Worm (Caenorhabditis elegans) whole organism, late embryonic: Measurements from ENCODE around the gene T22D1.3.

Source experiments
- ceh-48 ChIP-seq: sonication (generic microtip); optimal IDR thresholded peaks from 2 replicates; lab custom pipeline; 2016; ENCODE audit warnings: missing genetic modification characterization, inconsistent platforms, missing compliant biosample characterization
- ets-4 ChIP-seq: sonication (generic microtip); optimal IDR thresholded peaks from 2 replicates; lab custom pipeline; 2016; ENCODE audit warnings: missing genetic modification characterization, missing compliant biosample characterization
- sox-4 ChIP-seq: sonication (generic microtip); optimal IDR thresholded peaks from 2 replicates; lab custom pipeline; 2017; ENCODE audit warnings: mild to moderate bottlenecking, missing genetic modification characterization, inconsistent platforms, missing compliant biosample characterization
- unc-86 ChIP-seq: sonication (generic microtip); optimal IDR thresholded peaks from 2 replicates; lab custom pipeline; 2016; ENCODE audit warnings: missing genetic modification characterization, missing compliant biosample characterization

- peak; percentile 62 for TF ChIP-seq ets-4 (tag; lab: Kevin White, UChicago)
- TF ChIP-seq sox-4 (tag; lab: Kevin White, UChicago) = no peak
- TF ChIP-seq unc-86 (tag; lab: Kevin White, UChicago) = no peak
- no peak for TF ChIP-seq ceh-48 (tag; lab: Kevin White, UChicago)
Observed at ce11 chrIV:6887601-6888099, 25.7 kb upstream of the T22D1.3 start, which contains the start of the genes T05A12.3 and T05A12.4.
